Fruit fly (Drosophila melanogaster) whole organism, embryonic: ENCODE data around the gene CG15818.

Experiments used
- Blimp-1 ChIP-seq: fragments of 200-800 bp; sonication (Bioruptor generic); optimal IDR thresholded peaks from 3 replicates; lab custom pipeline; 2018; ENCODE audit warnings: missing biosample characterization, missing genetic modification characterization, mild to moderate bottlenecking, moderate library complexity, missing genetic modification reagents
- BtbVII ChIP-seq: fragments of 200-800 bp; sonication (Bioruptor generic); optimal IDR thresholded peaks from 3 replicates; lab custom pipeline; 2017; ENCODE audit warnings: missing biosample characterization, mild to moderate bottlenecking, missing genetic modification characterization
- Bteb2 ChIP-seq: fragments of 200-800 bp; sonication (Bioruptor generic); optimal IDR thresholded peaks from 2 replicates; lab custom pipeline; 2016; ENCODE audit warnings: missing biosample characterization, missing genetic modification characterization
- CG10209 ChIP-seq: fragments of 200-800 bp; sonication (Bioruptor generic); optimal IDR thresholded peaks from 3 replicates; lab custom pipeline; 2017; ENCODE audit warnings: missing biosample characterization, mild to moderate bottlenecking, missing genetic modification characterization, missing genetic modification reagents
- CG10565 ChIP-seq: fragments of 200-800 bp; sonication (Bioruptor generic); optimal IDR thresholded peaks from 3 replicates; lab custom pipeline; 2016; ENCODE audit warnings: missing biosample characterization, mild to moderate bottlenecking, missing genetic modification characterization
- CG11696 ChIP-seq: fragments of 200-800 bp; sonication (Bioruptor generic); IDR thresholded peaks from 2 replicates; pipeline ENCODE4 v1.3.6; 2022; ENCODE audit warnings: missing biosample characterization, missing genetic modification characterization
- CG12942 ChIP-seq: fragments of 200-800 bp; sonication (Bioruptor generic); optimal IDR thresholded peaks from 3 replicates; lab custom pipeline; 2016; ENCODE audit warnings: missing biosample characterization, missing genetic modification characterization
- CG13123 ChIP-seq: fragments of 200-800 bp; sonication (Bioruptor generic); optimal IDR thresholded peaks from 2 replicates; lab custom pipeline; 2016; ENCODE audit warnings: missing biosample characterization, missing genetic modification characterization
- CG13424 ChIP-seq: fragments of 200-800 bp; sonication (Bioruptor generic); optimal IDR thresholded peaks from 2 replicates; lab custom pipeline; 2019; ENCODE audit warnings: missing biosample characterization, mild to moderate bottlenecking, missing genetic modification characterization, moderate library complexity
- CG14014 ChIP-seq: fragments of 200-800 bp; sonication (Bioruptor generic); IDR thresholded peaks from 2 replicates; pipeline ENCODE4 v1.3.6; 2022; ENCODE audit warnings: missing biosample characterization, missing genetic modification characterization
- CG14965 ChIP-seq: fragments of 200-800 bp; sonication (Bioruptor generic); optimal IDR thresholded peaks from 2 replicates; lab custom pipeline; 2016; ENCODE audit warnings: missing biosample characterization, missing genetic modification characterization, borderline replicate concordance
- CG16863 ChIP-seq: fragments of 200-800 bp; sonication (Bioruptor generic); optimal IDR thresholded peaks from 3 replicates; lab custom pipeline; 2016; ENCODE audit warnings: missing biosample characterization, missing genetic modification characterization
- CG17802 ChIP-seq: fragments of 200-800 bp; sonication (Bioruptor generic); optimal IDR thresholded peaks from 2 replicates; lab custom pipeline; 2018; ENCODE audit warnings: missing biosample characterization, mild to moderate bottlenecking, missing genetic modification characterization, moderate library complexity
- CG2202 ChIP-seq: fragments of 200-800 bp; sonication (Bioruptor generic); optimal IDR thresholded peaks from 2 replicates; lab custom pipeline; 2018; ENCODE audit warnings: missing biosample characterization, mild to moderate bottlenecking, missing genetic modification characterization
- CG2678 ChIP-seq: fragments of 200-800 bp; sonication (Bioruptor generic); optimal IDR thresholded peaks from 3 replicates; lab custom pipeline; 2019; ENCODE audit warnings: missing biosample characterization, mild to moderate bottlenecking, missing genetic modification characterization, moderate library complexity
- CG6689 ChIP-seq: fragments of 200-800 bp; sonication (Bioruptor generic); IDR thresholded peaks from 2 replicates; pipeline ENCODE4 v1.3.6; 2022; ENCODE audit warnings: missing biosample characterization, missing genetic modification characterization
- CG6813 ChIP-seq: fragments of 200-800 bp; sonication (Bioruptor generic); optimal IDR thresholded peaks from 2 replicates; lab custom pipeline; 2017; ENCODE audit warnings: missing biosample characterization, missing genetic modification characterization, mild to moderate bottlenecking, moderate library complexity, missing genetic modification reagents
- CG7839 ChIP-seq: fragments of 200-800 bp; sonication (Bioruptor generic); optimal IDR thresholded peaks from 3 replicates; lab custom pipeline; 2018; ENCODE audit warnings: missing biosample characterization, mild to moderate bottlenecking, missing genetic modification characterization, moderate library complexity
- CG7987 ChIP-seq: fragments of 200-800 bp; sonication (Bioruptor generic); optimal IDR thresholded peaks from 2 replicates; lab custom pipeline; 2018; ENCODE audit warnings: missing biosample characterization, mild to moderate bottlenecking, missing genetic modification characterization, moderate library complexity
- CG8089 ChIP-seq: fragments of 200-800 bp; sonication (Bioruptor generic); optimal IDR thresholded peaks from 3 replicates; lab custom pipeline; 2016; ENCODE audit warnings: missing biosample characterization, missing genetic modification characterization
- CG9215 ChIP-seq: fragments of 200-800 bp; sonication (Bioruptor generic); IDR thresholded peaks from 2 replicates; pipeline ENCODE4 v1.3.6; 2022; ENCODE audit warnings: missing biosample characterization, missing genetic modification characterization
- D19A ChIP-seq: fragments of 200-800 bp; optimal IDR thresholded peaks from 3 replicates; lab custom pipeline; 2019; ENCODE audit warnings: missing biosample characterization, mild to moderate bottlenecking, missing genetic modification characterization, moderate library complexity
- Dref ChIP-seq: fragments of 200-800 bp; sonication (Bioruptor generic); IDR thresholded peaks from 2 replicates; pipeline ENCODE4 v1.3.6; 2022; ENCODE audit warnings: missing biosample characterization, missing genetic modification characterization
- Gsc ChIP-seq: fragments of 200-800 bp; sonication (Bioruptor generic); IDR thresholded peaks from 2 replicates; pipeline ENCODE4 v1.3.6; 2022; ENCODE audit warnings: missing biosample characterization, missing genetic modification characterization
- Gug ChIP-seq: fragments of 200-800 bp; sonication (Bioruptor generic); IDR thresholded peaks from 4 replicates; pipeline ENCODE4 v1.3.6; 2022; ENCODE audit warnings: missing biosample characterization, missing genetic modification characterization
- HLH3B ChIP-seq: fragments of 200-800 bp; sonication (Bioruptor generic); IDR thresholded peaks from 2 replicates; pipeline ENCODE4 v1.3.6; 2022; ENCODE audit warnings: missing biosample characterization, missing genetic modification characterization
- Neu2 ChIP-seq: fragments of 200-800 bp; sonication (Bioruptor generic); optimal IDR thresholded peaks from 3 replicates; lab custom pipeline; 2016; ENCODE audit warnings: missing biosample characterization, missing genetic modification characterization, borderline replicate concordance
- Nf-YA ChIP-seq: fragments of 200-800 bp; sonication (Bioruptor generic); IDR thresholded peaks from 2 replicates; pipeline ENCODE4 v1.3.6; 2022; ENCODE audit warnings: missing biosample characterization, missing genetic modification characterization
- Ravus ChIP-seq: fragments of 200-800 bp; sonication (Bioruptor generic); IDR thresholded peaks from 2 replicates; pipeline ENCODE4 v1.3.6; 2022; ENCODE audit warnings: missing biosample characterization, missing genetic modification characterization
- TFAM ChIP-seq: fragments of 200-800 bp; sonication (Bioruptor generic); optimal IDR thresholded peaks from 2 replicates; lab custom pipeline; 2017; ENCODE audit warnings: missing biosample characterization, missing genetic modification characterization, inconsistent platforms
- ac ChIP-seq: fragments of 200-800 bp; sonication (Bioruptor generic); optimal IDR thresholded peaks from 3 replicates; lab custom pipeline; 2017; ENCODE audit warnings: missing biosample characterization, mild to moderate bottlenecking, missing genetic modification characterization
- bowl ChIP-seq: fragments of 200-800 bp; sonication (Bioruptor generic); IDR thresholded peaks from 2 replicates; pipeline ENCODE4 v1.3.6; 2022; ENCODE audit warnings: missing biosample characterization, missing genetic modification characterization
- crc ChIP-seq: fragments of 200-800 bp; sonication (Bioruptor generic); optimal IDR thresholded peaks from 2 replicates; lab custom pipeline; 2016; ENCODE audit warnings: missing biosample characterization, missing genetic modification characterization
- cwo ChIP-seq: fragments of 200-800 bp; sonication (Bioruptor generic); optimal IDR thresholded peaks from 3 replicates; lab custom pipeline; 2017; ENCODE audit warnings: missing biosample characterization, missing genetic modification characterization, mild to moderate bottlenecking, moderate library complexity, missing genetic modification reagents
- da ChIP-seq: fragments of 200-800 bp; sonication (Bioruptor generic); optimal IDR thresholded peaks from 2 replicates; lab custom pipeline; 2016; ENCODE audit warnings: missing biosample characterization, missing genetic modification characterization
- eyg ChIP-seq: fragments of 200-800 bp; sonication (Bioruptor generic); optimal IDR thresholded peaks from 3 replicates; lab custom pipeline; 2016; ENCODE audit warnings: missing biosample characterization, missing genetic modification characterization
- inv ChIP-seq: fragments of 200-800 bp; sonication (Bioruptor generic); IDR thresholded peaks from 2 replicates; pipeline ENCODE4 v1.3.6; 2022; ENCODE audit warnings: missing biosample characterization, missing genetic modification characterization; ENCODE audit not compliant: partially characterized antibody
- oc ChIP-seq: fragments of 200-800 bp; sonication (Bioruptor generic); optimal IDR thresholded peaks from 2 replicates; lab custom pipeline; 2018; ENCODE audit warnings: missing biosample characterization, mild to moderate bottlenecking, missing genetic modification characterization, moderate library complexity
- org-1 ChIP-seq: fragments of 200-800 bp; sonication (Bioruptor generic); optimal IDR thresholded peaks from 2 replicates; lab custom pipeline; 2017; ENCODE audit warnings: missing biosample characterization, missing genetic modification characterization
- peb ChIP-seq: fragments of 200-800 bp; sonication (Bioruptor generic); IDR thresholded peaks from 2 replicates; pipeline ENCODE4 v1.3.6; 2022; ENCODE audit warnings: missing biosample characterization, missing genetic modification characterization
- prd ChIP-seq, 3 experiments: fragments of >200 bp in 2 of 3; fragments of 200-800 bp in 1 of 3; sonication (Bioruptor generic) in 1 of 3; optimal IDR thresholded peaks in 2 of 3; IDR thresholded peaks in 1 of 3; 2 replicates in 2 of 3; 3 replicates in 1 of 3; pipeline versions ENCODE4 v1.3.6 to Lab custom; 2017 to 2022; ENCODE audit warnings: missing biosample characterization in 1 of 3, missing genetic modification characterization in 1 of 3
- salm ChIP-seq: fragments of 200-800 bp; sonication (Bioruptor generic); optimal IDR thresholded peaks from 2 replicates; lab custom pipeline; 2018; ENCODE audit warnings: missing biosample characterization, mild to moderate bottlenecking, missing genetic modification characterization
- sisA ChIP-seq: fragments of 200-800 bp; sonication (Bioruptor generic); IDR thresholded peaks from 2 replicates; pipeline ENCODE4 v1.3.6; 2022; ENCODE audit warnings: missing biosample characterization, missing genetic modification characterization
- tap ChIP-seq: fragments of 200-800 bp; optimal IDR thresholded peaks from 3 replicates; lab custom pipeline; 2019; ENCODE audit warnings: missing biosample characterization, mild to moderate bottlenecking, missing genetic modification characterization, moderate library complexity
- tgo ChIP-seq: fragments of 200-800 bp; sonication (Bioruptor generic); IDR thresholded peaks from 3 replicates; pipeline ENCODE4 v1.3.6; 2022; ENCODE audit warnings: missing biosample characterization, missing genetic modification characterization
- tio ChIP-seq: fragments of 200-800 bp; sonication (Bioruptor generic); optimal IDR thresholded peaks from 2 replicates; lab custom pipeline; 2017; ENCODE audit warnings: missing biosample characterization, missing genetic modification characterization, inconsistent platforms
- tll ChIP-seq, 2 experiments: fragments of 200-800 bp in 1 of 2; fragments of >200 bp in 1 of 2; sonication (Bioruptor generic) in 1 of 2; optimal IDR thresholded peaks; 2 replicates each; lab custom pipeline; 2017 to 2019; ENCODE audit warnings: missing biosample characterization in 2 of 2, missing genetic modification characterization in 2 of 2, mild to moderate bottlenecking in 1 of 2, moderate library complexity in 1 of 2
- usp ChIP-seq: fragments of >200 bp; optimal IDR thresholded peaks from 2 replicates; lab custom pipeline; 2017; ENCODE audit warnings: missing biosample characterization, missing genetic modification characterization

The CG15818 gene

DNA sequence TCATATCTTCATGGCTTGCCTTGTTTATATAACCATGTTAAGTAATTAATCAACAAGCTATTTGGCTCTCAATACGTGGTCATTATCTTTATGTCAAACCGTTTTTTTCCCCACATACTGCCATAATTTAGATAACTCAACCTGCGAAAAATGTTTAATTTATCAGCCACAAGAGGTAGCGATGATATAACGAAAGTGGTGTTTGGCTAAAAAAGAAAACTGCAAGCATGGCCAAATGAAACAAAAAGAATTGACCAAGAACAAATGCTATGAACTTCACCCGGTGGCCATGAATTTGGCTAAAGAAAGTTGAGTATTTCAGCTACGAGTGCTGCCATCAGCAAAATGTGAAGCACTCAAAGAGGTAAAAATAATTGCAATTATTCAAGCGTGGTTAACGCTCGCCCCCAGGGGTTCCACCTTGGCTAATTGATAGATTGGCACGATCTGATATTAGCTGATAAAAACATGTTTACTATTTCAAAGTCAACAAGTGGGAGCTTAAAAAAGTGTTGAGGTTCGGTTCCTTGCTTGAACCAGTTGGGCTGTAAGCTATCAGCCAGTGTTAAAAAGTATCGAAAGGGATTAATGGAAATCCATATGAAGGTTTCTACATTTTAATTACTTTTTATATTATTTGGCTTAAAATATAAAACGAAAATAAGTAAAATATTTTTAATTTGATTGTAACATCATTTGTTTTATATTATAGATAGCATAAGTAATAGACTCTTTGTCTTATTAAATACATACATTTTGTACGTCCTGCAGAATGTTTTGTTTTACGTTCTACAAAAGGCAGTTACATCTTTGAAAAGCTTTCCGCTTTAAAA is 26.0 kb downstream of the CG15818 start (continued):
- TF ChIP-seq BtbVII = peak; percentile 61
- peak; percentile 70 for TF ChIP-seq CG12942 (GFP tag; lab: Kevin White, UChicago)
- peak; percentile 87 for TF ChIP-seq CG7987
- peak; percentile 38 for TF ChIP-seq Bteb2 (GFP tag; lab: Kevin White, UChicago)
- no peak for TF ChIP-seq Neu2
- TF ChIP-seq CG13424 = peak; percentile 61
- TF ChIP-seq CG10209 (GFP tag; lab: Kevin White, UChicago) = peak; percentile 84
- no peak for TF ChIP-seq ac (GFP tag; lab: Kevin White, UChicago)
- TF ChIP-seq CG13123 (GFP tag; lab: Kevin White, UChicago) = peak; percentile 79
- TF ChIP-seq CG14965 = peak; percentile 58
- peak; percentile 40 for TF ChIP-seq CG7839 (tag; lab: Kevin White, UChicago)
- peak; percentile 66 for TF ChIP-seq CG11696 (GFP tag; lab: Robert Waterston, UW)
- TF ChIP-seq tio (GFP tag; lab: Kevin White, UChicago) = peak; percentile 68
- TF ChIP-seq tap (tag; lab: Kevin White, UChicago) = peak; percentile 29
- TF ChIP-seq cwo = peak; percentile 55
- TF ChIP-seq CG16863 (GFP tag; lab: Kevin White, UChicago) = peak; percentile 66
- TF ChIP-seq D19A (tag; lab: Kevin White, UChicago) = no peak
- peak; percentile 46 for TF ChIP-seq org-1 (GFP tag; lab: Kevin White, UChicago)
- no peak for TF ChIP-seq CG2202 (tag; lab: Kevin White, UChicago)
- TF ChIP-seq tll (GFP tag; optimal IDR thresholded peaks at IDR 0.05; lab: Kevin White, UChicago) = no peak
- no peak; the same call in 1 of the 2 replicates for TF ChIP-seq peb
- TF ChIP-seq CG9215 (GFP tag; lab: Robert Waterston, UW) = peak; percentile 48
- peak; percentile 11 for TF ChIP-seq salm (tag; lab: Kevin White, UChicago)
- TF ChIP-seq eyg (GFP tag; lab: Kevin White, UChicago) = peak; percentile 79
- peak; percentile 43 for TF ChIP-seq Blimp-1 (GFP tag; lab: Kevin White, UChicago)
- TF ChIP-seq CG14014 (GFP tag; lab: Robert Waterston, UW) = peak; percentile 91; the same call in 1 of the 2 replicates
- TF ChIP-seq bowl (GFP tag; lab: Robert Waterston, UW) = peak; percentile 70
- peak; percentile 77 for TF ChIP-seq oc (tag; lab: Kevin White, UChicago)
- TF ChIP-seq Gug (GFP tag; lab: Robert Waterston, UW) = no peak
- TF ChIP-seq Dref (GFP tag; lab: Robert Waterston, UW) = no peak
- no peak for TF ChIP-seq prd (optimal IDR thresholded peaks at IDR 0.05; lab: Kevin White, UChicago)
- TF ChIP-seq prd (GFP tag; IDR thresholded peaks at IDR 0.05; lab: Robert Waterston, UW) = peak; percentile 40; the same call in 2 of the 3 replicates
- TF ChIP-seq CG8089 (GFP tag; lab: Kevin White, UChicago) = peak; percentile 54
- no peak for TF ChIP-seq TFAM (GFP tag; lab: Kevin White, UChicago)
- TF ChIP-seq CG6689 = peak; percentile 42
- TF ChIP-seq inv (GFP tag; lab: Robert Waterston, UW) = no peak
- TF ChIP-seq HLH3B (GFP tag; lab: Robert Waterston, UW) = peak; percentile 69; the same call in 1 of the 2 replicates
- peak; percentile 47 for TF ChIP-seq crc
- no peak for TF ChIP-seq usp (GFP tag; lab: Kevin White, UChicago)
- no peak for TF ChIP-seq Ravus (GFP tag; lab: Robert Waterston, UW)
- TF ChIP-seq CG17802 (tag; lab: Kevin White, UChicago) = peak; percentile 36
- TF ChIP-seq Gsc (GFP tag; lab: Robert Waterston, UW) = no peak
- TF ChIP-seq da (GFP tag; lab: Kevin White, UChicago) = peak; percentile 4
- peak; percentile 72 for TF ChIP-seq Nf-YA (GFP tag; lab: Robert Waterston, UW)
- TF ChIP-seq tgo (GFP tag; lab: Robert Waterston, UW) = peak; percentile 62; the same call in 2 of the 3 replicates
- TF ChIP-seq sisA (GFP tag; lab: Robert Waterston, UW) = peak; percentile 31; the same call in 1 of the 2 replicates
- no peak for TF ChIP-seq CG10565
- TF ChIP-seq CG2678 = peak; percentile 81
- peak; percentile 77 for TF ChIP-seq CG6813 (GFP tag; lab: Kevin White, UChicago)
